Fruit fly (Drosophila melanogaster) whole organism, embryonic: ENCODE measurements around the gene Lgr3.
A peak's percentile ranks its signal among the peaks of the same experiment; 100 is the strongest.

Experiments
- B-H1 ChIP-seq: fragments of 200-800 bp; sonication (Bioruptor generic); IDR thresholded peaks from 3 replicates; pipeline ENCODE4 v1.3.6; 2022; ENCODE audit warnings: missing biosample characterization, missing genetic modification characterization
- B-H2 ChIP-seq: fragments of 200-800 bp; sonication (Bioruptor generic); optimal IDR thresholded peaks from 2 replicates; lab custom pipeline; 2018; ENCODE audit warnings: missing biosample characterization, mild to moderate bottlenecking, missing genetic modification characterization
- Bdp1 ChIP-seq: fragments of 200-800 bp; sonication (Bioruptor generic); optimal IDR thresholded peaks from 3 replicates; lab custom pipeline; 2016; ENCODE audit warnings: missing biosample characterization, missing genetic modification characterization
- CG1024 ChIP-seq: fragments of 200-800 bp; sonication (Bioruptor generic); IDR thresholded peaks from 2 replicates; pipeline ENCODE4 v1.3.6; 2022; ENCODE audit warnings: missing biosample characterization, missing genetic modification characterization
- CG10565 ChIP-seq: fragments of 200-800 bp; sonication (Bioruptor generic); optimal IDR thresholded peaks from 3 replicates; lab custom pipeline; 2016; ENCODE audit warnings: missing biosample characterization, mild to moderate bottlenecking, missing genetic modification characterization
- CG11085 ChIP-seq: fragments of 200-800 bp; sonication (Bioruptor generic); IDR thresholded peaks from 2 replicates; pipeline ENCODE4 v1.3.6; 2022; ENCODE audit warnings: missing biosample characterization, missing genetic modification characterization
- CG11456 ChIP-seq: fragments of 200-800 bp; sonication (Bioruptor generic); IDR thresholded peaks from 3 replicates; pipeline ENCODE4 v1.3.6; 2022; ENCODE audit warnings: missing biosample characterization, missing genetic modification characterization
- CG12071 ChIP-seq: fragments of 200-800 bp; sonication (Bioruptor generic); optimal IDR thresholded peaks from 3 replicates; lab custom pipeline; 2018; ENCODE audit warnings: missing biosample characterization, mild to moderate bottlenecking, missing genetic modification characterization
- CG1233 ChIP-seq: fragments of 200-800 bp; sonication (Bioruptor generic); optimal IDR thresholded peaks from 4 replicates; lab custom pipeline; 2018; ENCODE audit warnings: missing biosample characterization, mild to moderate bottlenecking, missing genetic modification characterization
- CG12391 ChIP-seq: fragments of 200-800 bp; sonication (Bioruptor generic); optimal IDR thresholded peaks from 3 replicates; lab custom pipeline; 2018; ENCODE audit warnings: missing biosample characterization, mild to moderate bottlenecking, missing genetic modification characterization, moderate library complexity
- CG14014 ChIP-seq: fragments of 200-800 bp; sonication (Bioruptor generic); IDR thresholded peaks from 2 replicates; pipeline ENCODE4 v1.3.6; 2022; ENCODE audit warnings: missing biosample characterization, missing genetic modification characterization
- CG15269 ChIP-seq: fragments of 200-800 bp; sonication (Bioruptor generic); optimal IDR thresholded peaks from 2 replicates; lab custom pipeline; 2018; ENCODE audit warnings: missing biosample characterization, mild to moderate bottlenecking, missing genetic modification characterization, moderate library complexity
- CG3281 ChIP-seq: fragments of 200-800 bp; sonication (Bioruptor generic); optimal IDR thresholded peaks from 3 replicates; lab custom pipeline; 2017; ENCODE audit warnings: missing biosample characterization, mild to moderate bottlenecking, missing genetic modification characterization
- CG34422 ChIP-seq: fragments of 200-800 bp; sonication (Bioruptor generic); IDR thresholded peaks from 3 replicates; pipeline ENCODE4 v1.3.6; 2022; ENCODE audit warnings: missing biosample characterization, missing genetic modification characterization
- CG4404 ChIP-seq: fragments of 200-800 bp; sonication (Bioruptor generic); IDR thresholded peaks from 2 replicates; pipeline ENCODE4 v1.3.6; 2022; ENCODE audit warnings: missing biosample characterization, missing genetic modification characterization
- CG4707 ChIP-seq: fragments of 200-800 bp; sonication (Bioruptor generic); optimal IDR thresholded peaks from 2 replicates; lab custom pipeline; 2018; ENCODE audit warnings: missing biosample characterization, mild to moderate bottlenecking, missing genetic modification characterization, moderate library complexity
- CG6813 ChIP-seq: fragments of 200-800 bp; sonication (Bioruptor generic); optimal IDR thresholded peaks from 2 replicates; lab custom pipeline; 2017; ENCODE audit warnings: missing biosample characterization, missing genetic modification characterization, mild to moderate bottlenecking, moderate library complexity, missing genetic modification reagents
- CG7556 ChIP-seq: fragments of 200-800 bp; sonication (Bioruptor generic); optimal IDR thresholded peaks from 2 replicates; lab custom pipeline; 2017; ENCODE audit warnings: missing biosample characterization, mild to moderate bottlenecking, missing genetic modification characterization
- CG8924 ChIP-seq: fragments of 200-800 bp; optimal IDR thresholded peaks from 3 replicates; lab custom pipeline; 2019; ENCODE audit warnings: missing biosample characterization, mild to moderate bottlenecking, missing genetic modification characterization, moderate library complexity
- CG9215 ChIP-seq: fragments of 200-800 bp; sonication (Bioruptor generic); IDR thresholded peaks from 2 replicates; pipeline ENCODE4 v1.3.6; 2022; ENCODE audit warnings: missing biosample characterization, missing genetic modification characterization
- CG9727 ChIP-seq: fragments of 200-800 bp; sonication (Bioruptor generic); optimal IDR thresholded peaks from 3 replicates; lab custom pipeline; 2017; ENCODE audit warnings: missing biosample characterization, mild to moderate bottlenecking, missing genetic modification characterization
- CG9797 ChIP-seq: fragments of 200-800 bp; sonication (Bioruptor generic); optimal IDR thresholded peaks from 3 replicates; lab custom pipeline; 2018; ENCODE audit warnings: missing biosample characterization, mild to moderate bottlenecking, missing genetic modification characterization
- CoRest ChIP-seq: fragments of 200-800 bp; sonication (Bioruptor generic); optimal IDR thresholded peaks from 3 replicates; lab custom pipeline; 2018; ENCODE audit warnings: missing biosample characterization, mild to moderate bottlenecking, missing genetic modification characterization, moderate library complexity
- Doc3 ChIP-seq: fragments of 200-800 bp; sonication (Bioruptor generic); IDR thresholded peaks from 3 replicates; pipeline ENCODE4 v1.3.6; 2022; ENCODE audit warnings: missing biosample characterization, missing genetic modification characterization; ENCODE audit not compliant: partially characterized antibody
- Fer1 ChIP-seq: fragments of 200-800 bp; sonication (Bioruptor generic); optimal IDR thresholded peaks from 2 replicates; lab custom pipeline; 2017; ENCODE audit warnings: missing biosample characterization, mild to moderate bottlenecking, missing genetic modification characterization
- HLHmδ ChIP-seq: fragments of 200-800 bp; sonication (Bioruptor generic); optimal IDR thresholded peaks from 2 replicates; lab custom pipeline; 2018; ENCODE audit warnings: missing biosample characterization, mild to moderate bottlenecking, missing genetic modification characterization, moderate library complexity
- Hr3 ChIP-seq: fragments of 200-800 bp; sonication (Bioruptor generic); optimal IDR thresholded peaks from 3 replicates; lab custom pipeline; 2016; ENCODE audit warnings: missing biosample characterization, missing genetic modification characterization
- Poxn ChIP-seq: fragments of 200-800 bp; sonication (Bioruptor generic); IDR thresholded peaks from 2 replicates; pipeline ENCODE4 v1.3.6; 2022; ENCODE audit warnings: missing biosample characterization, missing genetic modification characterization
- Sry-δ ChIP-seq: fragments of 200-800 bp; sonication (Bioruptor generic); optimal IDR thresholded peaks from 2 replicates; lab custom pipeline; 2016; ENCODE audit warnings: missing biosample characterization, missing genetic modification characterization
- Tbp ChIP-seq: fragments of >200 bp; optimal IDR thresholded peaks from 2 replicates; lab custom pipeline; 2018; ENCODE audit warnings: missing biosample characterization, missing genetic modification characterization
- chm ChIP-seq: fragments of 200-800 bp; sonication (Bioruptor generic); IDR thresholded peaks from 2 replicates; pipeline ENCODE4 v1.3.6; 2022; ENCODE audit warnings: missing biosample characterization, missing genetic modification characterization
- crp ChIP-seq, 2 experiments: fragments of 200-800 bp; sonication (Bioruptor generic); optimal IDR thresholded peaks; 2 replicates in 1 of 2; 3 replicates in 1 of 2; lab custom pipeline; 2017; ENCODE audit warnings: missing biosample characterization in 2 of 2, missing genetic modification characterization in 2 of 2, mild to moderate bottlenecking in 1 of 2, moderate library complexity in 1 of 2
- dmrt11E ChIP-seq: fragments of 200-800 bp; sonication (Bioruptor generic); optimal IDR thresholded peaks from 3 replicates; lab custom pipeline; 2018; ENCODE audit warnings: missing biosample characterization, mild to moderate bottlenecking, missing genetic modification characterization, moderate library complexity
- dpn ChIP-seq, 2 experiments: fragments of 200-800 bp; sonication (Bioruptor generic); optimal IDR thresholded peaks; 3 replicates each; lab custom pipeline; 2016; ENCODE audit warnings: missing biosample characterization in 2 of 2, missing genetic modification characterization in 2 of 2
- ewg ChIP-seq: fragments of 200-800 bp; sonication (Bioruptor generic); optimal IDR thresholded peaks from 3 replicates; lab custom pipeline; 2017; ENCODE audit warnings: mild to moderate bottlenecking, missing biosample characterization, missing genetic modification reagents, missing genetic modification characterization
- fu2 ChIP-seq: fragments of 200-800 bp; sonication (Bioruptor generic); optimal IDR thresholded peaks from 2 replicates; lab custom pipeline; 2016; ENCODE audit warnings: missing biosample characterization, missing genetic modification characterization
- gcm ChIP-seq: fragments of 200-800 bp; sonication (Bioruptor generic); optimal IDR thresholded peaks from 2 replicates; lab custom pipeline; 2019; ENCODE audit warnings: missing biosample characterization, mild to moderate bottlenecking, missing genetic modification characterization, moderate library complexity
- h ChIP-seq: fragments of >200 bp; optimal IDR thresholded peaks from 2 replicates; lab custom pipeline; 2017
- ham ChIP-seq: fragments of 200-800 bp; sonication (Bioruptor generic); IDR thresholded peaks from 2 replicates; pipeline ENCODE4 v1.3.6; 2022; ENCODE audit warnings: missing biosample characterization, missing genetic modification characterization
- klu ChIP-seq: fragments of 200-800 bp; sonication (Bioruptor generic); IDR thresholded peaks from 2 replicates; pipeline ENCODE4 v1.3.6; 2022; ENCODE audit warnings: missing biosample characterization, missing genetic modification characterization
- lov ChIP-seq, 2 experiments: fragments of 200-800 bp in 1 of 2; fragments of >200 bp in 1 of 2; sonication (Bioruptor generic) in 1 of 2; IDR thresholded peaks in 1 of 2; optimal IDR thresholded peaks in 1 of 2; 2 replicates in 1 of 2; 3 replicates in 1 of 2; pipeline versions ENCODE4 v1.3.6 to Lab custom; 2017 to 2022; ENCODE audit warnings: missing biosample characterization in 1 of 2, missing genetic modification characterization in 1 of 2
- onecut ChIP-seq: fragments of 200-800 bp; sonication (Bioruptor generic); IDR thresholded peaks from 2 replicates; pipeline ENCODE4 v1.3.6; 2022; ENCODE audit warnings: missing biosample characterization, missing genetic modification characterization
- prd ChIP-seq, 3 experiments: fragments of >200 bp in 2 of 3; fragments of 200-800 bp in 1 of 3; sonication (Bioruptor generic) in 1 of 3; optimal IDR thresholded peaks in 2 of 3; IDR thresholded peaks in 1 of 3; 2 replicates in 2 of 3; 3 replicates in 1 of 3; pipeline versions ENCODE4 v1.3.6 to Lab custom; 2017 to 2022; ENCODE audit warnings: missing biosample characterization in 1 of 3, missing genetic modification characterization in 1 of 3
- repo ChIP-seq: fragments of 200-800 bp; sonication (Bioruptor generic); optimal IDR thresholded peaks from 2 replicates; lab custom pipeline; 2016; ENCODE audit warnings: missing biosample characterization, missing genetic modification characterization
- sisA ChIP-seq: fragments of 200-800 bp; sonication (Bioruptor generic); IDR thresholded peaks from 2 replicates; pipeline ENCODE4 v1.3.6; 2022; ENCODE audit warnings: missing biosample characterization, missing genetic modification characterization
- tup ChIP-seq: fragments of 200-800 bp; sonication (Bioruptor generic); optimal IDR thresholded peaks from 2 replicates; lab custom pipeline; 2016; ENCODE audit warnings: missing biosample characterization, mild to moderate bottlenecking, missing genetic modification characterization, moderate library complexity
- twi ChIP-seq: fragments of 200-800 bp; optimal IDR thresholded peaks from 2 replicates; lab custom pipeline; 2019; ENCODE audit warnings: missing biosample characterization, mild to moderate bottlenecking, missing genetic modification characterization, moderate library complexity
- tx ChIP-seq: fragments of 200-800 bp; sonication (Bioruptor generic); optimal IDR thresholded peaks from 2 replicates; lab custom pipeline; 2016; ENCODE audit warnings: missing biosample characterization, missing genetic modification characterization
- unc-4 ChIP-seq: fragments of 200-800 bp; sonication (Bioruptor generic); IDR thresholded peaks from 2 replicates; pipeline ENCODE4 v1.3.6; 2022; ENCODE audit warnings: missing biosample characterization, missing genetic modification characterization; ENCODE audit not compliant: partially characterized antibody

Lgr3 gene

dm6 chr3R:25631079-25631478 is 34.5 kb upstream of the Lgr3 start (continued):
- TF ChIP-seq B-H1 (GFP tag; lab: Robert Waterston, UW) (peak; percentile 64), CG12391 (tag; lab: Kevin White, UChicago) (peak; percentile 66), klu (GFP tag; lab: Robert Waterston, UW) (peak; percentile 44; the same call in 1 of the 2 replicates), repo (peak; percentile 53), dmrt11E (peak; percentile 33), Poxn (GFP tag; lab: Robert Waterston, UW) (peak; percentile 54; the same call in 1 of the 2 replicates), Fer1 (peak; percentile 80), CG9215 (GFP tag; lab: Robert Waterston, UW) (peak; percentile 42; the same call in 1 of the 2 replicates), CG15269 (tag; lab: Kevin White, UChicago) (peak; percentile 74), h (no peak), CG34422 (GFP tag; lab: Robert Waterston, UW) (peak; percentile 77), Bdp1 (GFP tag; lab: Kevin White, UChicago) (peak; percentile 11), CG7556 (peak; percentile 74), lov (optimal IDR thresholded peaks at IDR 0.05; lab: Kevin White, UChicago) (no peak), lov (GFP tag; IDR thresholded peaks at IDR 0.05; lab: Robert Waterston, UW) (no peak), CG6813 (GFP tag; lab: Kevin White, UChicago) (peak; percentile 50), gcm (peak; percentile 44), CG1233 (GFP tag; lab: Kevin White, UChicago) (peak; percentile 47), tup (GFP tag; lab: Kevin White, UChicago) (peak; percentile 21), CG14014 (GFP tag; lab: Robert Waterston, UW) (peak; percentile 73), CG4404 (GFP tag; lab: Robert Waterston, UW) (peak; percentile 49; the same call in 1 of the 2 replicates), onecut (peak; percentile 60), CG10565 (GFP tag; lab: Kevin White, UChicago) (no peak), prd (optimal IDR thresholded peaks at IDR 0.05; lab: Kevin White, UChicago) (no peak), prd (GFP tag; IDR thresholded peaks at IDR 0.05; lab: Robert Waterston, UW) (peak; percentile 84), HLHmδ (no peak), ham (GFP tag; lab: Robert Waterston, UW) (no peak), Doc3 (GFP tag; lab: Robert Waterston, UW) (no peak), B-H2 (GFP tag; lab: Kevin White, UChicago) (peak; percentile 15), CG9727 (GFP tag; lab: Kevin White, UChicago) (peak; percentile 56), ewg (GFP tag; lab: Kevin White, UChicago) (peak; percentile 48), crp (GFP tag; optimal IDR thresholded peaks at IDR 0.05; lab: Kevin White, UChicago) (peak in 1 of 2 experiments; percentile 1), CG11456 (GFP tag; lab: Robert Waterston, UW) (peak; percentile 46; the same call in 2 of the 3 replicates), CG9797 (GFP tag; lab: Kevin White, UChicago) (no peak), fu2 (peak; percentile 25), Sry-δ (GFP tag; lab: Kevin White, UChicago) (peak; percentile 24), sisA (peak; percentile 79), unc-4 (GFP tag; lab: Robert Waterston, UW) (no peak), CG4707 (GFP tag; lab: Kevin White, UChicago) (peak; percentile 17), CG11085 (peak; percentile 44; the same call in 1 of the 2 replicates), twi (tag; lab: Kevin White, UChicago) (no peak), CG8924 (peak; percentile 47), CoRest (tag; lab: Kevin White, UChicago) (peak; percentile 68), tx (peak; percentile 46), Hr3 (GFP tag; lab: Kevin White, UChicago) (peak; percentile 43), dpn (GFP tag; optimal IDR thresholded peaks at IDR 0.05; lab: Kevin White, UChicago) (peak; percentile 60 to 67), CG3281 (GFP tag; lab: Kevin White, UChicago) (peak; percentile 48), CG1024 (GFP tag; lab: Robert Waterston, UW) (peak; percentile 60), chm (GFP tag; lab: Robert Waterston, UW) (peak; percentile 65; the same call in 1 of the 2 replicates), Tbp (GFP tag; lab: Kevin White, UChicago) (no peak), CG12071 (peak; percentile 74)
